Fruit fly (Drosophila melanogaster) whole organism, embryonic: ENCODE data around the gene swa.

Experiments
- BEAF-32 ChIP-seq: fragments of 200-800 bp; sonication (Bioruptor generic); optimal IDR thresholded peaks from 3 replicates; lab custom pipeline; 2017; ENCODE audit warnings: missing biosample characterization, missing genetic modification characterization, mild to moderate bottlenecking, moderate library complexity, missing genetic modification reagents
- BtbVII ChIP-seq: fragments of 200-800 bp; sonication (Bioruptor generic); optimal IDR thresholded peaks from 3 replicates; lab custom pipeline; 2017; ENCODE audit warnings: missing biosample characterization, mild to moderate bottlenecking, missing genetic modification characterization
- CG10147 ChIP-seq: fragments of 200-800 bp; sonication (Bioruptor generic); optimal IDR thresholded peaks from 2 replicates; lab custom pipeline; 2019; ENCODE audit warnings: missing biosample characterization, mild to moderate bottlenecking, missing genetic modification characterization, moderate library complexity
- CG10431 ChIP-seq: fragments of 200-800 bp; sonication (Bioruptor generic); optimal IDR thresholded peaks from 3 replicates; lab custom pipeline; 2018; ENCODE audit warnings: missing biosample characterization, mild to moderate bottlenecking, missing genetic modification characterization
- CG10979 ChIP-seq: fragments of 200-800 bp; sonication (Bioruptor generic); optimal IDR thresholded peaks from 2 replicates; lab custom pipeline; 2018; ENCODE audit warnings: missing biosample characterization, mild to moderate bottlenecking, missing genetic modification characterization, moderate library complexity
- CG11504 ChIP-seq: fragments of 200-800 bp; sonication (Bioruptor generic); optimal IDR thresholded peaks from 3 replicates; lab custom pipeline; 2019; ENCODE audit warnings: missing biosample characterization, mild to moderate bottlenecking, missing genetic modification characterization, moderate library complexity
- CG11695 ChIP-seq: fragments of 200-800 bp; sonication (Bioruptor generic); IDR thresholded peaks from 3 replicates; pipeline ENCODE4 v1.3.6; 2022; ENCODE audit warnings: missing biosample characterization, missing genetic modification characterization
- CG12071 ChIP-seq: fragments of 200-800 bp; sonication (Bioruptor generic); optimal IDR thresholded peaks from 3 replicates; lab custom pipeline; 2018; ENCODE audit warnings: missing biosample characterization, mild to moderate bottlenecking, missing genetic modification characterization
- CG1233 ChIP-seq: fragments of 200-800 bp; sonication (Bioruptor generic); optimal IDR thresholded peaks from 4 replicates; lab custom pipeline; 2018; ENCODE audit warnings: missing biosample characterization, mild to moderate bottlenecking, missing genetic modification characterization
- CG12391 ChIP-seq: fragments of 200-800 bp; sonication (Bioruptor generic); optimal IDR thresholded peaks from 3 replicates; lab custom pipeline; 2018; ENCODE audit warnings: missing biosample characterization, mild to moderate bottlenecking, missing genetic modification characterization, moderate library complexity
- CG12942 ChIP-seq: fragments of 200-800 bp; sonication (Bioruptor generic); optimal IDR thresholded peaks from 3 replicates; lab custom pipeline; 2016; ENCODE audit warnings: missing biosample characterization, missing genetic modification characterization
- CG14710 ChIP-seq: fragments of 200-800 bp; sonication (Bioruptor generic); optimal IDR thresholded peaks from 3 replicates; lab custom pipeline; 2019; ENCODE audit warnings: missing biosample characterization, mild to moderate bottlenecking, missing genetic modification characterization, moderate library complexity
- CG16813 ChIP-seq: fragments of 200-800 bp; sonication (Bioruptor generic); IDR thresholded peaks from 3 replicates; pipeline ENCODE4 v1.3.6; 2022; ENCODE audit warnings: missing biosample characterization, missing genetic modification characterization; ENCODE audit not compliant: partially characterized antibody
- CG17186 ChIP-seq: fragments of 200-800 bp; sonication (Bioruptor generic); optimal IDR thresholded peaks from 3 replicates; lab custom pipeline; 2017; ENCODE audit warnings: missing biosample characterization, missing genetic modification reagents, missing genetic modification characterization
- CG31441 ChIP-seq: fragments of 200-800 bp; sonication (Bioruptor generic); IDR thresholded peaks from 2 replicates; pipeline ENCODE4 v1.3.6; 2022; ENCODE audit warnings: missing biosample characterization, missing genetic modification characterization
- CG33213 ChIP-seq: fragments of 200-800 bp; sonication (Bioruptor generic); optimal IDR thresholded peaks from 3 replicates; lab custom pipeline; 2016; ENCODE audit warnings: missing biosample characterization, missing genetic modification characterization
- CG34224 ChIP-seq: fragments of 200-800 bp; sonication (Bioruptor generic); IDR thresholded peaks from 3 replicates; pipeline ENCODE4 v1.3.6; 2022; ENCODE audit warnings: missing biosample characterization, missing genetic modification characterization; ENCODE audit not compliant: partially characterized antibody
- CG3847 ChIP-seq: fragments of 200-800 bp; sonication (Bioruptor generic); IDR thresholded peaks from 2 replicates; pipeline ENCODE4 v1.3.6; 2022; ENCODE audit warnings: missing biosample characterization, missing genetic modification characterization
- CG6813 ChIP-seq: fragments of 200-800 bp; sonication (Bioruptor generic); optimal IDR thresholded peaks from 2 replicates; lab custom pipeline; 2017; ENCODE audit warnings: missing biosample characterization, missing genetic modification characterization, mild to moderate bottlenecking, moderate library complexity, missing genetic modification reagents
- CG8290 ChIP-seq, 3 experiments: fragments of 200-800 bp; sonication (Bioruptor generic); optimal IDR thresholded peaks; 2 replicates each; lab custom pipeline; 2016 to 2019; ENCODE audit warnings: missing biosample characterization in 3 of 3, missing genetic modification characterization in 3 of 3, mild to moderate bottlenecking in 2 of 3, moderate library complexity in 1 of 3
- CG9609 ChIP-seq: fragments of 200-800 bp; sonication (Bioruptor generic); optimal IDR thresholded peaks from 3 replicates; lab custom pipeline; 2016; ENCODE audit warnings: missing biosample characterization, missing genetic modification characterization
- Ets65A ChIP-seq: fragments of 200-800 bp; sonication (Bioruptor generic); peaks from one replicate; lab custom pipeline; 2016; ENCODE audit warnings: missing biosample characterization, missing genetic modification characterization
- H2.0 ChIP-seq: fragments of 200-800 bp; sonication (Bioruptor generic); IDR thresholded peaks from 2 replicates; pipeline ENCODE4 v1.3.6; 2022; ENCODE audit warnings: missing biosample characterization, missing genetic modification characterization
- HmgZ ChIP-seq: fragments of 200-800 bp; sonication (Bioruptor generic); optimal IDR thresholded peaks from 2 replicates; lab custom pipeline; 2018; ENCODE audit warnings: missing biosample characterization, mild to moderate bottlenecking, missing genetic modification characterization
- Hr3 ChIP-seq: fragments of 200-800 bp; sonication (Bioruptor generic); optimal IDR thresholded peaks from 3 replicates; lab custom pipeline; 2016; ENCODE audit warnings: missing biosample characterization, missing genetic modification characterization
- Mad ChIP-seq: fragments of 200-800 bp; sonication (Bioruptor generic); optimal IDR thresholded peaks from 2 replicates; lab custom pipeline; 2016; ENCODE audit warnings: missing biosample characterization, missing genetic modification characterization
- Meics ChIP-seq: fragments of 200-800 bp; sonication (Bioruptor generic); optimal IDR thresholded peaks from 2 replicates; lab custom pipeline; 2017; ENCODE audit warnings: missing biosample characterization, mild to moderate bottlenecking, missing genetic modification characterization
- NC2β ChIP-seq: fragments of 200-800 bp; sonication (Bioruptor generic); optimal IDR thresholded peaks from 2 replicates; lab custom pipeline; 2016; ENCODE audit warnings: missing biosample characterization, missing genetic modification characterization
- NfI ChIP-seq: fragments of 200-800 bp; sonication (Bioruptor generic); optimal IDR thresholded peaks from 3 replicates; lab custom pipeline; 2018; ENCODE audit warnings: missing biosample characterization, mild to moderate bottlenecking, missing genetic modification characterization, moderate library complexity
- PHDP ChIP-seq: fragments of 200-800 bp; sonication (Bioruptor generic); optimal IDR thresholded peaks from 3 replicates; lab custom pipeline; 2018; ENCODE audit warnings: missing biosample characterization, mild to moderate bottlenecking, missing genetic modification characterization, moderate library complexity
- Ravus ChIP-seq: fragments of 200-800 bp; sonication (Bioruptor generic); IDR thresholded peaks from 2 replicates; pipeline ENCODE4 v1.3.6; 2022; ENCODE audit warnings: missing biosample characterization, missing genetic modification characterization
- Spps ChIP-seq: fragments of 200-800 bp; sonication (Bioruptor generic); optimal IDR thresholded peaks from 2 replicates; lab custom pipeline; 2018; ENCODE audit warnings: missing biosample characterization, mild to moderate bottlenecking, missing genetic modification characterization
- ac ChIP-seq: fragments of 200-800 bp; sonication (Bioruptor generic); optimal IDR thresholded peaks from 3 replicates; lab custom pipeline; 2017; ENCODE audit warnings: missing biosample characterization, mild to moderate bottlenecking, missing genetic modification characterization
- al ChIP-seq: fragments of 200-800 bp; sonication (Bioruptor generic); IDR thresholded peaks from 2 replicates; pipeline ENCODE4 v1.3.6; 2022; ENCODE audit warnings: missing biosample characterization, missing genetic modification characterization
- amos ChIP-seq: fragments of 200-800 bp; sonication (Bioruptor generic); IDR thresholded peaks from 2 replicates; pipeline ENCODE4 v1.3.6; 2022; ENCODE audit warnings: missing biosample characterization, missing genetic modification characterization; ENCODE audit not compliant: partially characterized antibody
- ase ChIP-seq: fragments of 200-800 bp; sonication (Bioruptor generic); IDR thresholded peaks from 3 replicates; pipeline ENCODE4 v1.3.6; 2022; ENCODE audit warnings: missing biosample characterization, missing genetic modification characterization
- ash1 ChIP-seq: fragments of 200-800 bp; sonication (Bioruptor generic); optimal IDR thresholded peaks from 2 replicates; lab custom pipeline; 2018; ENCODE audit warnings: missing biosample characterization, mild to moderate bottlenecking, missing genetic modification characterization
- caup ChIP-seq: fragments of 200-800 bp; sonication (Bioruptor generic); optimal IDR thresholded peaks from 3 replicates; lab custom pipeline; 2017; ENCODE audit warnings: missing biosample characterization, mild to moderate bottlenecking, missing genetic modification characterization, moderate library complexity; ENCODE audit not compliant: severe bottlenecking
- ci ChIP-seq: fragments of 200-800 bp; sonication (Bioruptor generic); IDR thresholded peaks from 3 replicates; pipeline ENCODE4 v1.3.6; 2022; ENCODE audit warnings: missing biosample characterization, missing genetic modification characterization
- dpn ChIP-seq, 2 experiments: fragments of 200-800 bp; sonication (Bioruptor generic); optimal IDR thresholded peaks; 3 replicates each; lab custom pipeline; 2016; ENCODE audit warnings: missing biosample characterization in 2 of 2, missing genetic modification characterization in 2 of 2
- klu ChIP-seq: fragments of 200-800 bp; sonication (Bioruptor generic); IDR thresholded peaks from 2 replicates; pipeline ENCODE4 v1.3.6; 2022; ENCODE audit warnings: missing biosample characterization, missing genetic modification characterization
- lmd ChIP-seq: fragments of 200-800 bp; sonication (Bioruptor generic); IDR thresholded peaks from 2 replicates; pipeline ENCODE4 v1.3.6; 2022; ENCODE audit warnings: missing biosample characterization, missing genetic modification characterization
- lola ChIP-seq, 3 experiments: fragments of >200 bp in 2 of 3; fragments of 200-800 bp in 1 of 3; sonication (Bioruptor generic) in 1 of 3; optimal IDR thresholded peaks; 2 replicates each; lab custom pipeline; 2017 to 2019; ENCODE audit warnings: missing biosample characterization in 3 of 3, missing genetic modification characterization in 3 of 3, mild to moderate bottlenecking in 1 of 3, moderate library complexity in 1 of 3
- mam ChIP-seq: fragments of 200-800 bp; sonication (Bioruptor generic); optimal IDR thresholded peaks from 3 replicates; lab custom pipeline; 2016; ENCODE audit warnings: missing biosample characterization, missing genetic modification characterization
- org-1 ChIP-seq: fragments of 200-800 bp; sonication (Bioruptor generic); optimal IDR thresholded peaks from 2 replicates; lab custom pipeline; 2017; ENCODE audit warnings: missing biosample characterization, missing genetic modification characterization
- sens ChIP-seq: fragments of 200-800 bp; sonication (Bioruptor generic); peaks from one replicate; lab custom pipeline; 2016; ENCODE audit warnings: missing biosample characterization, missing genetic modification characterization
- so ChIP-seq: fragments of 200-800 bp; sonication (Bioruptor generic); IDR thresholded peaks from 3 replicates; pipeline ENCODE4 v1.3.6; 2022; ENCODE audit warnings: missing biosample characterization, missing genetic modification characterization
- twi ChIP-seq: fragments of 200-800 bp; optimal IDR thresholded peaks from 2 replicates; lab custom pipeline; 2019; ENCODE audit warnings: missing biosample characterization, mild to moderate bottlenecking, missing genetic modification characterization, moderate library complexity
- zfh1 ChIP-seq: fragments of 200-800 bp; sonication (Bioruptor generic); IDR thresholded peaks from 3 replicates; pipeline ENCODE4 v1.3.6; 2022; ENCODE audit warnings: missing biosample characterization, missing genetic modification characterization

The swa gene

dm6 chrX:6375636-6376035, 10.1 kb upstream of the swa start (continued):
- TF ChIP-seq Spps (tag; lab: Kevin White, UChicago) = no peak
- TF ChIP-seq Ravus (GFP tag; lab: Robert Waterston, UW) = no peak
- no peak for TF ChIP-seq NC2β
- peak; percentile 30 for TF ChIP-seq CG10979 (tag; lab: Kevin White, UChicago)
- peak; percentile 61 for TF ChIP-seq mam
- TF ChIP-seq ash1 (GFP tag; lab: Kevin White, UChicago) = no peak
- TF ChIP-seq CG12942 = peak; percentile 4
- peak; percentile 47 for TF ChIP-seq CG12391 (tag; lab: Kevin White, UChicago)
- no peak for TF ChIP-seq lola (GFP tag; optimal IDR thresholded peaks at IDR 0.05; lab: Kevin White, UChicago)
- peak; percentile 53; the same call in 1 of the 3 replicates for TF ChIP-seq ci (GFP tag; lab: Robert Waterston, UW)
- peak; percentile 54 for TF ChIP-seq PHDP (tag; lab: Kevin White, UChicago)
- TF ChIP-seq CG11695 = 0 out of 3 replicates have a peak, but pooled peaks have one; percentile 22
- TF ChIP-seq dpn (GFP tag; optimal IDR thresholded peaks at IDR 0.05; lab: Kevin White, UChicago) = peak; percentile 32 to 48
- no peak for TF ChIP-seq CG33213 (GFP tag; lab: Kevin White, UChicago)
- peak; percentile 49 for TF ChIP-seq org-1 (GFP tag; lab: Kevin White, UChicago)
- no peak for TF ChIP-seq ac (GFP tag; lab: Kevin White, UChicago)
- TF ChIP-seq Ets65A (GFP tag; lab: Kevin White, UChicago) = peak; percentile 97
- TF ChIP-seq CG31441 (GFP tag; lab: Robert Waterston, UW) = peak; percentile 51; the same call in 1 of the 2 replicates
- TF ChIP-seq al (GFP tag; lab: Robert Waterston, UW) = no peak
- peak; percentile 38 for TF ChIP-seq NfI (GFP tag; lab: Kevin White, UChicago)
- TF ChIP-seq so (GFP tag; lab: Robert Waterston, UW) = peak; percentile 55; the same call in 1 of the 3 replicates
- TF ChIP-seq sens (GFP tag; lab: Kevin White, UChicago) = peak; percentile 82
- peak; percentile 12 for TF ChIP-seq CG14710
- peak; percentile 55; the same call in 1 of the 3 replicates for TF ChIP-seq zfh1 (GFP tag; lab: Robert Waterston, UW)
- peak; percentile 26 for TF ChIP-seq BtbVII (GFP tag; lab: Kevin White, UChicago)
- no peak for TF ChIP-seq amos (GFP tag; lab: Robert Waterston, UW)
- TF ChIP-seq klu = 0 out of 2 replicates have a peak, but pooled peaks have one; percentile 17
- no peak for TF ChIP-seq BEAF-32 (GFP tag; lab: Kevin White, UChicago)
- peak; percentile 60 for TF ChIP-seq CG10147 (GFP tag; lab: Kevin White, UChicago)
- peak; percentile 50 for TF ChIP-seq caup (GFP tag; lab: Kevin White, UChicago)
- TF ChIP-seq CG8290 (GFP tag; optimal IDR thresholded peaks at IDR 0.05; lab: Kevin White, UChicago) = no peak
- peak in 1 of 2 experiments; percentile 67 for TF ChIP-seq CG8290 (tag; optimal IDR thresholded peaks at IDR 0.05; lab: Kevin White, UChicago)
- TF ChIP-seq H2.0 (GFP tag; lab: Robert Waterston, UW) = peak; percentile 7; the same call in 1 of the 2 replicates
- no peak for TF ChIP-seq twi (tag; lab: Kevin White, UChicago)
- peak; percentile 18 for TF ChIP-seq CG1233
- peak; percentile 12 for TF ChIP-seq Hr3 (GFP tag; lab: Kevin White, UChicago)
- TF ChIP-seq CG12071 (GFP tag; lab: Kevin White, UChicago) = peak; percentile 48
- peak; percentile 64 for TF ChIP-seq Meics (GFP tag; lab: Kevin White, UChicago)
- 0 out of 2 replicates have a peak, but pooled peaks have one; percentile 20 for TF ChIP-seq CG3847 (GFP tag; lab: Robert Waterston, UW)
- TF ChIP-seq CG17186 (GFP tag; lab: Kevin White, UChicago) = no peak
- peak; percentile 10 for TF ChIP-seq HmgZ (tag; lab: Kevin White, UChicago)
- TF ChIP-seq CG9609 (GFP tag; lab: Kevin White, UChicago) = no peak
- TF ChIP-seq Mad = peak; percentile 3
- peak; percentile 31; the same call in 1 of the 2 replicates for TF ChIP-seq lmd
- TF ChIP-seq CG6813 (GFP tag; lab: Kevin White, UChicago) = peak; percentile 43
- no peak for TF ChIP-seq CG10431
- no peak for TF ChIP-seq CG34224 (GFP tag; lab: Robert Waterston, UW)
- TF ChIP-seq CG11504 (tag; lab: Kevin White, UChicago) = peak; percentile 73
- TF ChIP-seq ase (GFP tag; lab: Robert Waterston, UW) = 0 out of 3 replicates have a peak, but pooled peaks have one; percentile 29
- TF ChIP-seq CG16813 (GFP tag; lab: Robert Waterston, UW) = no peak
